Worm (Caenorhabditis elegans): Measurements from ENCODE around the gene F10G7.12.

ce11 chrII:4672584-4673110, 16.9 kb upstream of the F10G7.12 start, which contains the start of the genes clec-140 and hmg-11:
- no peak for TF ChIP-seq unc-62 (GFP tag; optimal IDR thresholded peaks at IDR 0.05)
- TF ChIP-seq egl-18 (GFP tag; IDR thresholded peaks at IDR 0.05): no peak
- no peak for TF ChIP-seq ets-4 (GFP tag; optimal IDR thresholded peaks at IDR 0.05)
- 0 out of 2 replicates have a peak, but pooled peaks have one; percentile 33 for TF ChIP-seq egl-44 (GFP tag; IDR thresholded peaks at IDR 0.05)
- no peak for TF ChIP-seq ztf-22 (GFP tag; optimal IDR thresholded peaks at IDR 0.05)
- no peak for TF ChIP-seq nfya-1 (tag; optimal IDR thresholded peaks at IDR 0.05; ENCODE audit: borderline replicate concordance, insufficient read depth)
- no peak for TF ChIP-seq unc-130 (GFP tag; optimal IDR thresholded peaks at IDR 0.05)
- no peak for TF ChIP-seq dpl-1 (GFP tag; optimal IDR thresholded peaks at IDR 0.05)
- no peak for TF ChIP-seq nfyb-1 (GFP tag; IDR thresholded peaks at IDR 0.05)
- TF ChIP-seq ceh-27 (GFP tag; optimal IDR thresholded peaks at IDR 0.05): no peak
- TF ChIP-seq snpc-4 (GFP tag; optimal IDR thresholded peaks at IDR 0.05): no peak
- no peak for TF ChIP-seq snpc-4 (tag; optimal IDR thresholded peaks at IDR 0.05)
